Fruit fly (Drosophila melanogaster) whole organism, embryonic: Measurements from ENCODE around the gene CG13984.

Experiments
- Blimp-1 ChIP-seq: fragments of 200-800 bp; sonication (Bioruptor generic); optimal IDR thresholded peaks from 3 replicates; lab custom pipeline; 2018; ENCODE audit warnings: missing biosample characterization, missing genetic modification characterization, mild to moderate bottlenecking, moderate library complexity, missing genetic modification reagents
- C15 ChIP-seq: fragments of 200-800 bp; sonication (Bioruptor generic); IDR thresholded peaks from 3 replicates; pipeline ENCODE4 v1.3.6; 2022; ENCODE audit warnings: missing biosample characterization, missing genetic modification characterization
- CG10565 ChIP-seq: fragments of 200-800 bp; sonication (Bioruptor generic); optimal IDR thresholded peaks from 3 replicates; lab custom pipeline; 2016; ENCODE audit warnings: missing biosample characterization, mild to moderate bottlenecking, missing genetic modification characterization
- CG11247 ChIP-seq: fragments of 200-800 bp; sonication (Bioruptor generic); IDR thresholded peaks from 2 replicates; pipeline ENCODE4 v1.3.6; 2022; ENCODE audit warnings: missing biosample characterization, missing genetic modification characterization
- CG11695 ChIP-seq: fragments of 200-800 bp; sonication (Bioruptor generic); IDR thresholded peaks from 3 replicates; pipeline ENCODE4 v1.3.6; 2022; ENCODE audit warnings: missing biosample characterization, missing genetic modification characterization
- CG12219 ChIP-seq: fragments of 200-800 bp; sonication (Bioruptor generic); optimal IDR thresholded peaks from 3 replicates; lab custom pipeline; 2018; ENCODE audit warnings: missing biosample characterization, mild to moderate bottlenecking, missing genetic modification characterization
- CG12236 ChIP-seq: fragments of 200-800 bp; sonication (Bioruptor generic); optimal IDR thresholded peaks from 2 replicates; lab custom pipeline; 2016; ENCODE audit warnings: missing biosample characterization, missing genetic modification characterization
- CG15601 ChIP-seq: fragments of 200-800 bp; sonication (Bioruptor generic); optimal IDR thresholded peaks from 3 replicates; lab custom pipeline; 2019; ENCODE audit warnings: missing biosample characterization, mild to moderate bottlenecking, missing genetic modification characterization, moderate library complexity
- CG1603 ChIP-seq: fragments of 200-800 bp; sonication (Bioruptor generic); optimal IDR thresholded peaks from 2 replicates; lab custom pipeline; 2019; ENCODE audit warnings: missing biosample characterization, mild to moderate bottlenecking, missing genetic modification characterization, moderate library complexity
- CG17186 ChIP-seq: fragments of 200-800 bp; sonication (Bioruptor generic); optimal IDR thresholded peaks from 3 replicates; lab custom pipeline; 2017; ENCODE audit warnings: missing biosample characterization, missing genetic modification reagents, missing genetic modification characterization
- CG18011 ChIP-seq: fragments of 200-800 bp; sonication (Bioruptor generic); optimal IDR thresholded peaks from 2 replicates; lab custom pipeline; 2017; ENCODE audit warnings: missing biosample characterization, missing genetic modification characterization, mild to moderate bottlenecking, moderate library complexity, missing genotype
- CG2875 ChIP-seq: fragments of 200-800 bp; sonication (Bioruptor generic); optimal IDR thresholded peaks from 2 replicates; lab custom pipeline; 2017; ENCODE audit warnings: missing biosample characterization, mild to moderate bottlenecking, missing genetic modification characterization, missing genetic modification reagents
- CG31388 ChIP-seq: fragments of 200-800 bp; sonication (Bioruptor generic); optimal IDR thresholded peaks from 2 replicates; lab custom pipeline; 2016; ENCODE audit warnings: missing biosample characterization, missing genetic modification characterization
- CG34422 ChIP-seq: fragments of 200-800 bp; sonication (Bioruptor generic); IDR thresholded peaks from 3 replicates; pipeline ENCODE4 v1.3.6; 2022; ENCODE audit warnings: missing biosample characterization, missing genetic modification characterization
- CG4617 ChIP-seq: fragments of 200-800 bp; sonication (Bioruptor generic); optimal IDR thresholded peaks from 3 replicates; lab custom pipeline; 2016; ENCODE audit warnings: missing biosample characterization, missing genetic modification characterization, borderline replicate concordance
- CG5245 ChIP-seq: fragments of 200-800 bp; sonication (Bioruptor generic); optimal IDR thresholded peaks from 3 replicates; lab custom pipeline; 2016; ENCODE audit warnings: missing biosample characterization, missing genetic modification characterization
- CG6813 ChIP-seq: fragments of 200-800 bp; sonication (Bioruptor generic); optimal IDR thresholded peaks from 2 replicates; lab custom pipeline; 2017; ENCODE audit warnings: missing biosample characterization, missing genetic modification characterization, mild to moderate bottlenecking, moderate library complexity, missing genetic modification reagents
- CG7963 ChIP-seq: fragments of 200-800 bp; sonication (Bioruptor generic); IDR thresholded peaks from 3 replicates; pipeline ENCODE4 v1.3.6; 2022; ENCODE audit warnings: missing biosample characterization, missing genetic modification characterization; ENCODE audit not compliant: partially characterized antibody
- CG9817 ChIP-seq: fragments of 200-800 bp; sonication (Bioruptor generic); optimal IDR thresholded peaks from 2 replicates; lab custom pipeline; 2018; ENCODE audit warnings: missing biosample characterization, mild to moderate bottlenecking, missing genetic modification characterization, moderate library complexity
- Dp ChIP-seq: fragments of 200-800 bp; sonication (Bioruptor generic); optimal IDR thresholded peaks from 2 replicates; lab custom pipeline; 2018; ENCODE audit warnings: missing biosample characterization, mild to moderate bottlenecking, missing genetic modification characterization, moderate library complexity
- E2f1 ChIP-seq: fragments of 200-800 bp; sonication (Bioruptor generic); IDR thresholded peaks from 2 replicates; pipeline ENCODE4 v1.3.6; 2022; ENCODE audit warnings: missing biosample characterization, missing genetic modification characterization
- Elba2 ChIP-seq: fragments of 200-800 bp; sonication (Bioruptor generic); optimal IDR thresholded peaks from 3 replicates; lab custom pipeline; 2016; ENCODE audit warnings: missing biosample characterization, missing genetic modification characterization
- HHEX ChIP-seq: fragments of 200-800 bp; sonication (Bioruptor generic); optimal IDR thresholded peaks from 3 replicates; lab custom pipeline; 2017; ENCODE audit warnings: missing biosample characterization, mild to moderate bottlenecking, missing genetic modification characterization, missing genetic modification reagents
- Hmx ChIP-seq: fragments of 200-800 bp; sonication (Bioruptor generic); optimal IDR thresholded peaks from 2 replicates; lab custom pipeline; 2016; ENCODE audit warnings: missing biosample characterization, missing genetic modification characterization
- Lpt ChIP-seq: fragments of >200 bp; optimal IDR thresholded peaks from 2 replicates; lab custom pipeline; 2018; ENCODE audit warnings: missing biosample characterization, missing genetic modification characterization
- MTF-1 ChIP-seq: fragments of 200-800 bp; sonication (Bioruptor generic); optimal IDR thresholded peaks from 2 replicates; lab custom pipeline; 2018; ENCODE audit warnings: missing biosample characterization, mild to moderate bottlenecking, missing genetic modification characterization, borderline replicate concordance
- Nf-YA ChIP-seq: fragments of 200-800 bp; sonication (Bioruptor generic); IDR thresholded peaks from 2 replicates; pipeline ENCODE4 v1.3.6; 2022; ENCODE audit warnings: missing biosample characterization, missing genetic modification characterization
- Pdp1 ChIP-seq, 2 experiments: fragments of 200-800 bp; sonication (Bioruptor generic); optimal IDR thresholded peaks; 3 replicates each; lab custom pipeline; 2016; ENCODE audit warnings: missing biosample characterization in 2 of 2, missing genetic modification characterization in 2 of 2, mild to moderate bottlenecking in 1 of 2, moderate library complexity in 1 of 2
- Rfx ChIP-seq: fragments of 200-800 bp; sonication (Bioruptor generic); IDR thresholded peaks from 2 replicates; pipeline ENCODE4 v1.3.6; 2022; ENCODE audit warnings: missing biosample characterization, missing genetic modification characterization
- Sox100B ChIP-seq: fragments of 200-800 bp; sonication (Bioruptor generic); optimal IDR thresholded peaks from 3 replicates; lab custom pipeline; 2018; ENCODE audit warnings: missing biosample characterization, mild to moderate bottlenecking, missing genetic modification characterization
- Usf ChIP-seq: fragments of 200-800 bp; sonication (Bioruptor generic); optimal IDR thresholded peaks from 2 replicates; lab custom pipeline; 2017; ENCODE audit warnings: missing genotype, missing biosample characterization, missing genetic modification characterization
- Xrp1 ChIP-seq: fragments of 200-800 bp; sonication (Bioruptor generic); IDR thresholded peaks from 2 replicates; pipeline ENCODE4 v1.3.6; 2022; ENCODE audit warnings: missing biosample characterization, missing genetic modification characterization
- chinmo ChIP-seq: fragments of 200-800 bp; sonication (Bioruptor generic); IDR thresholded peaks from 4 replicates; pipeline ENCODE4 v1.3.6; 2022; ENCODE audit warnings: missing biosample characterization, missing genetic modification characterization; ENCODE audit not compliant: partially characterized antibody
- crp ChIP-seq, 2 experiments: fragments of 200-800 bp; sonication (Bioruptor generic); optimal IDR thresholded peaks; 2 replicates in 1 of 2; 3 replicates in 1 of 2; lab custom pipeline; 2017; ENCODE audit warnings: missing biosample characterization in 2 of 2, missing genetic modification characterization in 2 of 2, mild to moderate bottlenecking in 1 of 2, moderate library complexity in 1 of 2
- dysf ChIP-seq: fragments of 200-800 bp; sonication (Bioruptor generic); IDR thresholded peaks from 3 replicates; pipeline ENCODE4 v1.3.6; 2022; ENCODE audit warnings: missing biosample characterization, missing genetic modification characterization
- exex ChIP-seq: fragments of 200-800 bp; sonication (Bioruptor generic); optimal IDR thresholded peaks from 4 replicates; lab custom pipeline; 2018; ENCODE audit warnings: missing biosample characterization, mild to moderate bottlenecking, missing genetic modification characterization, moderate library complexity
- fd3F ChIP-seq: fragments of 200-800 bp; sonication (Bioruptor generic); optimal IDR thresholded peaks from 2 replicates; lab custom pipeline; 2018; ENCODE audit warnings: missing biosample characterization, mild to moderate bottlenecking, missing genetic modification characterization, moderate library complexity
- hth ChIP-seq: fragments of >200 bp; optimal IDR thresholded peaks from 2 replicates; lab custom pipeline; 2017; ENCODE audit warnings: inconsistent platforms
- kah ChIP-seq: fragments of 200-800 bp; sonication (Bioruptor generic); optimal IDR thresholded peaks from 2 replicates; lab custom pipeline; 2018; ENCODE audit warnings: missing biosample characterization, mild to moderate bottlenecking, missing genetic modification characterization
- lola ChIP-seq, 3 experiments: fragments of >200 bp in 2 of 3; fragments of 200-800 bp in 1 of 3; sonication (Bioruptor generic) in 1 of 3; optimal IDR thresholded peaks; 2 replicates each; lab custom pipeline; 2017 to 2019; ENCODE audit warnings: missing biosample characterization in 3 of 3, missing genetic modification characterization in 3 of 3, mild to moderate bottlenecking in 1 of 3, moderate library complexity in 1 of 3
- maf-S ChIP-seq: fragments of 200-800 bp; sonication (Bioruptor generic); optimal IDR thresholded peaks from 2 replicates; lab custom pipeline; 2016; ENCODE audit warnings: missing biosample characterization, missing genetic modification characterization
- mirr ChIP-seq: fragments of 200-800 bp; sonication (Bioruptor generic); optimal IDR thresholded peaks from 3 replicates; lab custom pipeline; 2018; ENCODE audit warnings: missing biosample characterization, mild to moderate bottlenecking, missing genetic modification characterization
- onecut ChIP-seq: fragments of 200-800 bp; sonication (Bioruptor generic); IDR thresholded peaks from 2 replicates; pipeline ENCODE4 v1.3.6; 2022; ENCODE audit warnings: missing biosample characterization, missing genetic modification characterization
- sd ChIP-seq: fragments of 200-800 bp; sonication (Bioruptor generic); optimal IDR thresholded peaks from 3 replicates; lab custom pipeline; 2018; ENCODE audit warnings: missing biosample characterization, mild to moderate bottlenecking, missing genetic modification characterization, moderate library complexity
- sim ChIP-seq: fragments of 200-800 bp; sonication (Bioruptor generic); IDR thresholded peaks from 2 replicates; pipeline ENCODE4 v1.3.6; 2022; ENCODE audit warnings: missing biosample characterization, missing genetic modification characterization
- ssp ChIP-seq: fragments of 200-800 bp; sonication (Bioruptor generic); IDR thresholded peaks from 2 replicates; pipeline ENCODE4 v1.3.6; 2022; ENCODE audit warnings: missing biosample characterization, missing genetic modification characterization
- tin ChIP-seq: fragments of 200-800 bp; sonication (Bioruptor generic); optimal IDR thresholded peaks from 3 replicates; lab custom pipeline; 2016; ENCODE audit warnings: missing biosample characterization, missing genetic modification characterization
- trem ChIP-seq: fragments of 200-800 bp; optimal IDR thresholded peaks from 3 replicates; lab custom pipeline; 2019; ENCODE audit warnings: missing biosample characterization, mild to moderate bottlenecking, missing genetic modification characterization, moderate library complexity
- ttk ChIP-seq: fragments of 200-800 bp; sonication (Bioruptor generic); IDR thresholded peaks from 2 replicates; pipeline ENCODE4 v2.1.2; 2022; ENCODE audit warnings: missing biosample characterization, missing genetic modification characterization
- vvl ChIP-seq: fragments of 200-800 bp; sonication (Bioruptor generic); IDR thresholded peaks from 2 replicates; pipeline ENCODE4 v1.3.6; 2022; ENCODE audit warnings: missing biosample characterization, missing genetic modification characterization

CG13984 gene

DNA sequence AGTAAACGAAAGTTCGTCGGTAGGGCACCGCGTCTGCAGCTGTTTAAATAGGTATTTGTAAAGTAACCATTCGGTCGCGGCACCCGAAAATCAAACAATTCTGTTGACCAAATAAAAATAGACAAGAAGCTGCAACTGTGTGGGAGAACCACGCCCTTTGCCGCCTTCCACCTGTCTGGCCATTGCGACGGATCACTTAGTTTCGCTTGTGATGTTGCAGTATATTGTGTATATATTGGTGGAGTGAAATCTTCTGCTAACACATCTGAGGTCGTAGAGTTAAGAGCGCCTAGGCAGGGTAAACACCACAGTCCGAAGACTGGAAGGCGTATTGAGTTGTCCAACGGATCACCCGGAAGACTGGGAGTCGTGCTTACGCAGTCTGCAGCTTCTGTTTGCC, 25.2 kb upstream of the CG13984 start (continued):
- TF ChIP-seq vvl (GFP tag; lab: Robert Waterston, UW) (no peak), CG2875 (peak; percentile 65), Nf-YA (GFP tag; lab: Robert Waterston, UW) (no peak), exex (tag; lab: Kevin White, UChicago) (no peak), CG11247 (GFP tag; lab: Robert Waterston, UW) (no peak), CG9817 (tag; lab: Kevin White, UChicago) (peak; percentile 37), dysf (GFP tag; lab: Robert Waterston, UW) (no peak), CG17186 (GFP tag; lab: Kevin White, UChicago) (peak; percentile 19), CG34422 (GFP tag; lab: Robert Waterston, UW) (no peak), tin (GFP tag; lab: Kevin White, UChicago) (no peak), Dp (GFP tag; lab: Kevin White, UChicago) (no peak), Elba2 (GFP tag; lab: Kevin White, UChicago) (no peak), CG12236 (peak; percentile 30), CG4617 (GFP tag; lab: Kevin White, UChicago) (no peak), chinmo (no peak), CG12219 (GFP tag; lab: Kevin White, UChicago) (peak; percentile 40), Blimp-1 (GFP tag; lab: Kevin White, UChicago) (peak; percentile 68), HHEX (GFP tag; lab: Kevin White, UChicago) (peak; percentile 49), hth (no peak), Lpt (GFP tag; lab: Kevin White, UChicago) (no peak), Hmx (GFP tag; lab: Kevin White, UChicago) (no peak), lola (GFP tag; optimal IDR thresholded peaks at IDR 0.05; lab: Kevin White, UChicago) (peak in 1 of 3 experiments; percentile 45), trem (peak; percentile 33), CG6813 (GFP tag; lab: Kevin White, UChicago) (peak; percentile 66), CG18011 (no peak), CG11695 (GFP tag; lab: Robert Waterston, UW) (no peak), CG7963 (GFP tag; lab: Robert Waterston, UW) (no peak), MTF-1 (GFP tag; lab: Kevin White, UChicago) (peak; percentile 73), Rfx (GFP tag; lab: Robert Waterston, UW) (peak; percentile 28; the same call in 1 of the 2 replicates), Xrp1 (peak; percentile 38; the same call in 1 of the 2 replicates), CG15601 (peak; percentile 80), crp (GFP tag; optimal IDR thresholded peaks at IDR 0.05; lab: Kevin White, UChicago) (no peak), E2f1 (GFP tag; lab: Robert Waterston, UW) (peak; percentile 6; the same call in 1 of the 2 replicates), CG5245 (GFP tag; lab: Kevin White, UChicago) (no peak), ssp (0 out of 2 replicates have a peak, but pooled peaks have one; percentile 15), C15 (GFP tag; lab: Robert Waterston, UW) (no peak), onecut (GFP tag; lab: Robert Waterston, UW) (no peak; the same call in 1 of the 2 replicates), fd3F (GFP tag; lab: Kevin White, UChicago) (peak; percentile 3), maf-S (GFP tag; lab: Kevin White, UChicago) (no peak), Pdp1 (GFP tag; optimal IDR thresholded peaks at IDR 0.05; lab: Kevin White, UChicago) (no peak), sd (tag; lab: Kevin White, UChicago) (no peak), CG10565 (no peak), CG31388 (GFP tag; lab: Kevin White, UChicago) (no peak), CG1603 (tag; lab: Kevin White, UChicago) (peak; percentile 56), Usf (GFP tag; lab: Kevin White, UChicago) (no peak), Sox100B (GFP tag; lab: Kevin White, UChicago) (peak; percentile 61), sim (GFP tag; lab: Robert Waterston, UW) (no peak), mirr (GFP tag; lab: Kevin White, UChicago) (no peak), ttk (GFP tag; lab: Robert Waterston, UW) (no peak), kah (GFP tag; lab: Kevin White, UChicago) (no peak)
